Fruit fly (Drosophila melanogaster) Kc167 (cell line): Measurements from ENCODE around the gene EMC5.

ENCODE experiments used
- Sin3A ChIP-seq: fragments of >200 bp; optimal IDR thresholded peaks from 2 replicates; lab custom pipeline; 2018; ENCODE audit warnings: missing external identifiers
- insv ChIP-seq: fragments of >200 bp; optimal IDR thresholded peaks from 3 replicates; lab custom pipeline; 2018; ENCODE audit warnings: missing external identifiers
- psq ChIP-seq: fragments of >200 bp; optimal IDR thresholded peaks from 2 replicates; lab custom pipeline; 2017; ENCODE audit warnings: missing external identifiers
- ttk ChIP-seq: sonication (Bioruptor generic); optimal IDR thresholded peaks from 2 replicates; lab custom pipeline; 2017; ENCODE audit warnings: missing external identifiers

dm6 chr2L:18997148-18997547 lies 9.6 kb downstream of the EMC5 start, which contains the start of gene CG31792:
- TF ChIP-seq Sin3A (lab: Kevin White, UChicago) = no peak
- no peak for TF ChIP-seq insv (lab: Kevin White, UChicago)
- TF ChIP-seq ttk = no peak
- no peak for TF ChIP-seq psq (lab: Kevin White, UChicago)
